Worm (Caenorhabditis elegans) whole organism, midembryonic: Measurements from ENCODE around the gene him-5.
"Not testable (repeated sequence)": the region's sequence is repeated elsewhere in the genome, so short reads cannot be mapped to it uniquely, and the experiment has no call there.

Experiments used
- T22C8.4 ChIP-seq: fragments of 200-800 bp; sonication (Bioruptor generic); IDR thresholded peaks from 2 replicates; pipeline ENCODE4 v1.3.6; 2022; ENCODE audit warnings: missing genetic modification characterization, missing compliant biosample characterization
- cog-1 ChIP-seq: sonication (generic microtip); optimal IDR thresholded peaks from 2 replicates; lab custom pipeline; 2016; ENCODE audit warnings: missing genetic modification characterization, missing compliant biosample characterization
- flt-1 ChIP-seq: fragments of 200-800 bp; sonication (Bioruptor generic); IDR thresholded peaks from 2 replicates; pipeline ENCODE4 v1.3.6; 2022; ENCODE audit warnings: missing genetic modification characterization, missing compliant biosample characterization
- klf-2 ChIP-seq: fragments of 200-800 bp; sonication (Bioruptor generic); conservative IDR thresholded peaks from 2 replicates; pipeline ENCODE4 v1.3.6; 2022; ENCODE audit warnings: missing genetic modification reagents, missing genetic modification characterization, missing compliant biosample characterization
- med-1 ChIP-seq: sonication (generic microtip); optimal IDR thresholded peaks from 2 replicates; lab custom pipeline; 2017; ENCODE audit warnings: missing genetic modification characterization, mild to moderate bottlenecking, missing compliant biosample characterization, antibody characterized with exemption, missing genetic modification reagents; ENCODE audit not compliant: insufficient read depth
- ref-1 ChIP-seq: fragments of 200-800 bp; sonication (Bioruptor generic); conservative IDR thresholded peaks from 2 replicates; pipeline ENCODE4 v1.3.6; 2022; ENCODE audit warnings: missing genetic modification reagents, missing genetic modification characterization, missing compliant biosample characterization
- tab-1 ChIP-seq: fragments of 200-800 bp; sonication (Bioruptor generic); IDR thresholded peaks from 2 replicates; pipeline ENCODE4 v1.3.6; 2022; ENCODE audit warnings: missing genetic modification characterization, missing compliant biosample characterization
- ztf-23 ChIP-seq: fragments of 200-800 bp; sonication (Bioruptor generic); IDR thresholded peaks from 2 replicates; pipeline ENCODE4 v1.3.6; 2022; ENCODE audit warnings: missing genetic modification reagents, missing genetic modification characterization, missing compliant biosample characterization
- ztf-29 ChIP-seq: fragments of 200-800 bp; sonication (Bioruptor generic); IDR thresholded peaks from 2 replicates; pipeline ENCODE4 v1.3.6; 2022; ENCODE audit warnings: missing genetic modification reagents, missing genetic modification characterization, missing compliant biosample characterization

him-5 gene

DNA sequence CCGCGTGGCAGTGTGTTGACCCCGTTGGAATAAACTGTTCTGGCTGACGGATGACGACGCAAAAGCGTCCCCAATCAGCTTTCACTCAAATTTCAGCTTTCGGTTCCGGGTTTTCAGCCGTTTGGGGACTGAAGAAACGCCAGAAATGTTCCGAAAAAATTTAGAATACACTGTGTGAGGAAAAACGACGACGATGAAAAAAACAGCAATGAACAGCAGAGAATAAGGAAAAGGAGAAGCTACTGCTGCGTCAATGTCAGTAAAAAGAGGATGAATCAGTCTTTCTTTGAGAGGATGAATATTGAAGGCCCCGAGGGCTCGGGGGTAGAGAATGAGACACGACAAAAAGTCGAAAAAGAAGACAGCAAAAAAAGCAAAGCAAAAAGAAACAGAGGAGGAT, 38.6 kb downstream of the him-5 start:
- TF ChIP-seq flt-1 (GFP tag; lab: Robert Waterston, UW) (no peak), med-1 (GFP tag; lab: Kevin White, UChicago) (no peak), tab-1 (GFP tag; lab: Robert Waterston, UW) (no peak), ztf-23 (GFP tag; lab: Robert Waterston, UW) (no peak), cog-1 (tag; lab: Kevin White, UChicago) (no peak), T22C8.4 (GFP tag; lab: Robert Waterston, UW) (no peak), ztf-29 (GFP tag; lab: Robert Waterston, UW) (no peak), klf-2 (GFP tag; lab: Robert Waterston, UW) (no peak), ref-1 (GFP tag; lab: Robert Waterston, UW) (no peak)

- TF ChIP-seq cog-1 (tag; lab: Kevin White, UChicago) (no peak), ztf-29 (GFP tag; lab: Robert Waterston, UW) (no peak), flt-1 (GFP tag; lab: Robert Waterston, UW) (no peak), ref-1 (GFP tag; lab: Robert Waterston, UW) (no peak), med-1 (GFP tag; lab: Kevin White, UChicago) (no peak), ztf-23 (GFP tag; lab: Robert Waterston, UW) (no peak), tab-1 (GFP tag; lab: Robert Waterston, UW) (no peak), T22C8.4 (GFP tag; lab: Robert Waterston, UW) (no peak), klf-2 (GFP tag; lab: Robert Waterston, UW) (no peak)
Observed at ce11 chrV:14130226-14130625, 40.0 kb downstream of the him-5 start.

ce11 chrV:14133002-14133763, 43.0 kb downstream of the him-5 start:
- TF ChIP-seq cog-1 (tag; lab: Kevin White, UChicago) (no peak), klf-2 (GFP tag; lab: Robert Waterston, UW) (no peak), ztf-23 (GFP tag; lab: Robert Waterston, UW) (no peak), tab-1 (GFP tag; lab: Robert Waterston, UW) (no peak), ztf-29 (GFP tag; lab: Robert Waterston, UW) (no peak), ref-1 (GFP tag; lab: Robert Waterston, UW) (no peak)

- TF ChIP-seq med-1 (GFP tag; lab: Kevin White, UChicago) (no peak), cog-1 (tag; lab: Kevin White, UChicago) (no peak), flt-1 (GFP tag; lab: Robert Waterston, UW) (no peak), ztf-23 (GFP tag; lab: Robert Waterston, UW) (no peak), ztf-29 (GFP tag; lab: Robert Waterston, UW) (no peak), T22C8.4 (GFP tag; lab: Robert Waterston, UW) (no peak), tab-1 (GFP tag; lab: Robert Waterston, UW) (no peak), ref-1 (GFP tag; lab: Robert Waterston, UW) (no peak), klf-2 (GFP tag; lab: Robert Waterston, UW) (no peak)
Observed at ce11 chrV:14134757-14135441, 44.7 kb downstream of the him-5 start.

ce11 chrV:14136152-14136551, 45.9 kb downstream of the him-5 start:
- TF ChIP-seq flt-1 (GFP tag; lab: Robert Waterston, UW) (0 out of 2 replicates have a peak, but pooled peaks have one; percentile 6), cog-1 (tag; lab: Kevin White, UChicago) (peak; percentile 40), med-1 (GFP tag; lab: Kevin White, UChicago) (no peak)

DNA sequence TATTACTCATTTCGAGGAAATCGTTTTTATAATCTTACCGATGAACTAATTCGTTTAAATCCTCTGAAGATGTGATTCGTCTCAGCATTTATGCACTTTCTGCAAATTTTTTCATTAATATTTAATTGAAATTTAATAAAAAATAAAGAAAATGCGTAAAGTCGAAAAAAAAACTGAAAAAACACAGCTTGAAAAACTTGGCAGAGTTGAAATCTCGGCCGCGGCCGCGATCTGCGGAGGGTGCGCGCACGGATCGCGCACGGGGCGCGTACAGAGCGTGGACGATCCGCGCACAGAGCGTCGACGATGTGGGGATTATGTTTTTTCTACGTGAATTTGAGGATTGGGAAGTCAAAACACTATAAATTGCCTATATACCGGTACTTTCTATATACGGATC, 47.5 kb downstream of the him-5 start, which contains the start of gene AH10.4:
Gene AH10.4 (minus strand): TSS at position 101 of the 400 bp plus-strand sequence.
- TF ChIP-seq ref-1 (GFP tag; lab: Robert Waterston, UW); med-1 (GFP tag; lab: Kevin White, UChicago); cog-1 (tag; lab: Kevin White, UChicago): not testable (repeated sequence)

DNA sequence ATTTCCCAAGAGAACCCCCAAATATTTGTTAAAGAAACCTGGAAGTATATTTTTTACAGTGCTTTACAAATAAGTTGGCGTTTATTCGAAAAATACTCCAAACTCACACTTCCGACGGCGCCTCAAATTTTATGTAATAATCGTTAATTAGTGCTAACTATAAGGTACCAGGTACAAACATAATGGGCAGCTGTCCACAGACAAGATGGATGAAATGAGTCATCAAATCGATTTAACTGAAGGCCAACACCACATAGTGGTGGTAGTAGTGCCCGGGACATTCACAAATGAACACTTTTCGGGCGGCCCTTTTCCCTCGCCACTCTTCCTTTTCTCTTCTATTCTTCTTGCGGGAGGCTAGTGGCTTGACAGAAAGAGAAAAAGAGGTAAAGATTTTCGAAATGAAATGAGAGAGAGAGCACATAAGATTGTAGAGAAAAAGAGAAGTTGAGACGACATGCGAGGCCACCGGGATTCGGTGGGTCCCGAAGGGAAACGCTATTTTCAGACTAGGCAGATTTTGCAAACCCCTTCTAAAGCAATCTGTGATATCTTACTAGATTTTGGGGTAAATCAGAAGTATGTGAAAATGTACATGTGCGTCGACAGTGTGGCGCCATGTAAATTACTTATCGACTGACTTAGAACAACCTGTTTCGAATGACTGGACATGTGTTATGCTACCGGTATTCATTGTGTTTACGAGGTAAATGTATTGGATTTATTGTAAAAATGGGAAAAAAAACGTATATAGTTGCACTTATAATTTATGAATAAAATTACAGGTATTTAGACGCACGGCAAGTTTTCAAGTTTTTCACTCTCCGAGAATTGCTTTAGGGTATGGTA, 49.2 kb downstream of the him-5 start:
- TF ChIP-seq ztf-29 (GFP tag; lab: Robert Waterston, UW) (no peak), cog-1 (tag; lab: Kevin White, UChicago) (peak; percentile 4), ref-1 (GFP tag; lab: Robert Waterston, UW) (no peak), tab-1 (GFP tag; lab: Robert Waterston, UW) (no peak), klf-2 (GFP tag; lab: Robert Waterston, UW) (no peak), flt-1 (GFP tag; lab: Robert Waterston, UW) (no peak)

- no peak for TF ChIP-seq ztf-23 (GFP tag; lab: Robert Waterston, UW)
Observed at ce11 chrV:14140733-14141132, 50.5 kb downstream of the him-5 start.

- TF ChIP-seq flt-1 (GFP tag; lab: Robert Waterston, UW) = no peak
Observed at ce11 chrV:14141846-14142245, 51.6 kb downstream of the him-5 start.
